Fruit fly (Drosophila melanogaster): ENCODE data around the gene Eip74EF.

The Eip74EF gene

DNA sequence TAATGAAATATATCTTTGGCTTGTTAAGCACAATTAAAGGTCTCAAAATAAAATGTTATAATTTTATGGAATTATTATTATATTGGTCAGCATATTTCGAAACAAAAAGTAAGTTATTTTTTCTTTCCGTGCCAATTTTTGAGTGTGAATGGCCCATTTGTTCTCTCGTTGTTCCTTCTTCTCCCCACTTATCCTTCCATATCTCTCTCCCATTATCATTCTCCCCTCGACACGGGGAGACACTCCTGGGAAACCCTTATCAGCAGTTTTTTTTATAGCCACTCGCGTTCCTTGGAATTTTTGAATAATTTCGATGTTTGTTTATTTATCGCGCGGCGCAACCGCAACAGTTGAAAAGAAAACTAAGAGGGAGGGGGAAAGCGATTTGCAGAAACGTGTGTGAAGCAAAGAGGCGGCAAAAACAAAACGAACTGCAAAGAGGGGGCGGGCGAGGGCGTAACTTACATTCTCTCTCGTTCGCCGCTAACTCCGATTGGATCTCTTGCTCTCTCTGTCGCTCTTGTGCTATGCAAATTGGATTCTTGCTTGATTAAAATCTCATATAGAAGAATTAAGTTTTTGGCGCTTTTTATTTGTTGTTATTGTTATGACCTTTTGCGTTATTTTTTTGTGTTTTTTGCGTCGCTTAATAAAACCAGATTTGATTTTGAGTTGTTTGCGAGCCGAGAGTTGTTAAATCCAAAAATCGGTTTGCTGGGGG lies 48.7 kb upstream of the Eip74EF start (continued):
- TF ChIP-seq CG11294 (GFP tag; IDR thresholded peaks at IDR 0.05) (no peak), topi (GFP tag; optimal IDR thresholded peaks at IDR 0.05) (peak; percentile 8), Met (GFP tag; optimal IDR thresholded peaks at IDR 0.05) (no peak), pdm3 (GFP tag; optimal IDR thresholded peaks at IDR 0.05) (no peak), svp (GFP tag) (peak; percentile 66)

dm6 chr3L:17665084-17665576 lies 46.0 kb upstream of the Eip74EF start:
- TF ChIP-seq spab (GFP tag; optimal IDR thresholded peaks at IDR 0.05) (no peak), fkh (GFP tag; optimal IDR thresholded peaks at IDR 0.05) (peak; percentile 62), Eip75B (GFP tag; optimal IDR thresholded peaks at IDR 0.05) (peak; percentile 25), esn (GFP tag; optimal IDR thresholded peaks at IDR 0.05) (peak; percentile 8), net (GFP tag; optimal IDR thresholded peaks at IDR 0.05) (peak; percentile 3), dac (GFP tag; optimal IDR thresholded peaks at IDR 0.05) (no peak), Met (GFP tag; optimal IDR thresholded peaks at IDR 0.05) (no peak), CG6854 (GFP tag; optimal IDR thresholded peaks at IDR 0.05) (peak; percentile 79), svp (GFP tag) (peak; percentile 93), CG15336 (GFP tag; IDR thresholded peaks at IDR 0.05) (no peak), CG8632 (GFP tag; optimal IDR thresholded peaks at IDR 0.05) (no peak), CG10669 (GFP tag; optimal IDR thresholded peaks at IDR 0.05) (no peak), CG8319 (GFP tag; optimal IDR thresholded peaks at IDR 0.05) (no peak), Ets96B (tag; optimal IDR thresholded peaks at IDR 0.05) (no peak), CG3919 (GFP tag; optimal IDR thresholded peaks at IDR 0.05) (no peak), CG8119 (GFP tag; IDR thresholded peaks at IDR 0.05) (no peak), OdsH (GFP tag; optimal IDR thresholded peaks at IDR 0.05) (no peak), topi (GFP tag; optimal IDR thresholded peaks at IDR 0.05) (peak; percentile 14), Lpt (GFP tag; optimal IDR thresholded peaks at IDR 0.05) (peak; percentile 6), CG6163 (GFP tag; IDR thresholded peaks at IDR 0.05) (peak; percentile 20; the same call in 1 of the 3 replicates), CG10631 (GFP tag; optimal IDR thresholded peaks at IDR 0.05) (no peak), ss (GFP tag; optimal IDR thresholded peaks at IDR 0.05) (peak in 1 of 2 experiments; percentile 28), CG6792 (GFP tag; optimal IDR thresholded peaks at IDR 0.05) (no peak), CG7368 (GFP tag; optimal IDR thresholded peaks at IDR 0.05) (no peak), CG3032 (tag; optimal IDR thresholded peaks at IDR 0.05) (no peak), CG31627 (GFP tag; optimal IDR thresholded peaks at IDR 0.05) (no peak), CG11294 (GFP tag; IDR thresholded peaks at IDR 0.05) (no peak), Sox102F (GFP tag; optimal IDR thresholded peaks at IDR 0.05) (peak; percentile 28), Eip93F (GFP tag; optimal IDR thresholded peaks at IDR 0.05) (peak; percentile 62), CG1621 (tag; optimal IDR thresholded peaks at IDR 0.05) (no peak), Ets21C (GFP tag; optimal IDR thresholded peaks at IDR 0.05) (no peak), vri (GFP tag; optimal IDR thresholded peaks at IDR 0.05) (peak; percentile 99), Sox14 (GFP tag; optimal IDR thresholded peaks at IDR 0.05) (peak; percentile 18), Blimp-1 (GFP tag; optimal IDR thresholded peaks at IDR 0.05) (peak; percentile 60)

dm6 chr3L:17663647-17664046 lies 44.5 kb upstream of the Eip74EF start:
- TF ChIP-seq vri (GFP tag; optimal IDR thresholded peaks at IDR 0.05) (no peak), esn (GFP tag; optimal IDR thresholded peaks at IDR 0.05) (no peak), CG10669 (GFP tag; optimal IDR thresholded peaks at IDR 0.05) (no peak), CG6808 (GFP tag; optimal IDR thresholded peaks at IDR 0.05) (no peak), Met (GFP tag; optimal IDR thresholded peaks at IDR 0.05) (no peak), OdsH (GFP tag; optimal IDR thresholded peaks at IDR 0.05) (no peak), cyc (GFP tag; optimal IDR thresholded peaks at IDR 0.05) (no peak), spab (GFP tag; optimal IDR thresholded peaks at IDR 0.05) (no peak), Ets96B (tag; optimal IDR thresholded peaks at IDR 0.05) (no peak), CG16779 (tag; optimal IDR thresholded peaks at IDR 0.05) (no peak), CG8632 (GFP tag; optimal IDR thresholded peaks at IDR 0.05) (no peak), CG32006 (GFP tag; optimal IDR thresholded peaks at IDR 0.05) (no peak), ss (GFP tag; optimal IDR thresholded peaks at IDR 0.05) (no peak), CG3919 (GFP tag; optimal IDR thresholded peaks at IDR 0.05) (no peak), CG15336 (GFP tag; IDR thresholded peaks at IDR 0.05) (no peak), lz (GFP tag; optimal IDR thresholded peaks at IDR 0.05) (no peak)

Measured in whole organism, prepupa.